Worm (Caenorhabditis elegans): ENCODE measurements around the gene dhs-15.

ce11 chrV:2810164-2810563, 40.5 kb upstream of the dhs-15 start, which contains the start of gene F54E2.1:
- TF ChIP-seq pha-4 (tag; optimal IDR thresholded peaks at IDR 0.05), result no peak
- TF ChIP-seq lsy-2 (tag; optimal IDR thresholded peaks at IDR 0.05), result no peak
- TF ChIP-seq lin-13 (tag; optimal IDR thresholded peaks at IDR 0.05), result no peak
- no peak for TF ChIP-seq cnd-1 (tag; optimal IDR thresholded peaks at IDR 0.05)
- no peak for TF ChIP-seq lin-32 (GFP tag; optimal IDR thresholded peaks at IDR 0.05)
- no peak for TF ChIP-seq snpc-4 (tag; optimal IDR thresholded peaks at IDR 0.05)

All from whole organism, mixed stage, embryonic.